Worm (Caenorhabditis elegans) whole organism, early embryonic: ENCODE data around the gene rmd-3.

Source experiments
- F13C5.2 ChIP-seq: sonication (generic microtip); optimal IDR thresholded peaks from 2 replicates; lab custom pipeline; 2017; ENCODE audit warnings: mild to moderate bottlenecking, missing genetic modification characterization, inconsistent platforms, missing compliant biosample characterization
- ama-1 ChIP-seq: fragments of 150-350 bp; optimal IDR thresholded peaks from 2 replicates; lab custom pipeline; 2014
- tbx-11 ChIP-seq: fragments of 200-800 bp; sonication (Bioruptor generic); IDR thresholded peaks from 2 replicates; pipeline ENCODE4 v1.3.6; 2022; ENCODE audit warnings: missing genetic modification characterization, missing compliant biosample characterization

ce11 chrII:11345570-11346029, 6.2 kb upstream of the rmd-3 start, which contains the start of gene nduf-11:
- TF ChIP-seq ama-1 = no peak
- peak; percentile 63 for TF ChIP-seq F13C5.2 (tag; lab: Kevin White, UChicago)
- TF ChIP-seq tbx-11 (GFP tag; lab: Robert Waterston, UW) = no peak
